Fruit fly (Drosophila melanogaster): ENCODE results near the gene Cox11.

Gene Cox11

DNA sequence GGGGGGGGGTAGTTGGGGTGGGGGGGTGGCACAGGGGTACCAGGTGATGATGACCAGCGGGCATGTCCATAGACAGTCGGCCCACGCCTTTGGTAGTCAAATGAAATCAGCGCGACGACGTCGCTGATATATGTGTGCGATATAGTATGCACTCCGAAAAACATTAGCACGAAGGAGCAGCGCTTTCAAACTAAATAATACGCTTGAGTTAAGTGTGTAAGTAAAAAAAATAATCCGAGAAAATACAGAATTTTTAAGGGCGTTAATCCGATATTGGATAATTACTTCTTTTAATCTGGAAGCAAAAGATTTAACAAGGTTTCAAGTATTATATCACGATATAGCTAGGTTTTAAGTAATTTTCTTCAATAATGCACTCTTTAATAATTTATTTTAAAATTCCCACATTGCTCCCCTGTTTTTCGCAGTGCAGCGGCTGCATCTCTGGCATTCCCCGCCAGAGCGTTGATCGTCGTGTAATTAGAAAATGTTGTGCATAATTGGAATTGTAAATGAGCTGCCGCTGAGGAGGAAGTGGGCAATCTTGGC, 31.9 kb upstream of the Cox11 start (continued):
- TF ChIP-seq prd (optimal IDR thresholded peaks at IDR 0.05) (no peak), prd (GFP tag; IDR thresholded peaks at IDR 0.05) (peak; percentile 21; the same call in 1 of the 3 replicates), shn (GFP tag; optimal IDR thresholded peaks at IDR 0.05) (no peak), CG2678 (tag; optimal IDR thresholded peaks at IDR 0.05) (no peak), dmrt99B (tag; optimal IDR thresholded peaks at IDR 0.05) (peak; percentile 22), CG17829 (tag; optimal IDR thresholded peaks at IDR 0.05) (no peak), Ets65A (GFP tag) (peak; percentile 88), kah (GFP tag; optimal IDR thresholded peaks at IDR 0.05) (no peak), gce (GFP tag; IDR thresholded peaks at IDR 0.05) (no peak), CG18011 (GFP tag; optimal IDR thresholded peaks at IDR 0.05) (no peak), CG31441 (GFP tag; IDR thresholded peaks at IDR 0.05) (peak; percentile 34; the same call in 1 of the 2 replicates), CG2875 (GFP tag; optimal IDR thresholded peaks at IDR 0.05) (no peak), CG2712 (tag; optimal IDR thresholded peaks at IDR 0.05) (peak; percentile 32), Ssrp (tag; optimal IDR thresholded peaks at IDR 0.05) (peak; percentile 7), ems (GFP tag; optimal IDR thresholded peaks at IDR 0.05) (no peak), gfzf (GFP tag; optimal IDR thresholded peaks at IDR 0.05) (no peak)

DNA sequence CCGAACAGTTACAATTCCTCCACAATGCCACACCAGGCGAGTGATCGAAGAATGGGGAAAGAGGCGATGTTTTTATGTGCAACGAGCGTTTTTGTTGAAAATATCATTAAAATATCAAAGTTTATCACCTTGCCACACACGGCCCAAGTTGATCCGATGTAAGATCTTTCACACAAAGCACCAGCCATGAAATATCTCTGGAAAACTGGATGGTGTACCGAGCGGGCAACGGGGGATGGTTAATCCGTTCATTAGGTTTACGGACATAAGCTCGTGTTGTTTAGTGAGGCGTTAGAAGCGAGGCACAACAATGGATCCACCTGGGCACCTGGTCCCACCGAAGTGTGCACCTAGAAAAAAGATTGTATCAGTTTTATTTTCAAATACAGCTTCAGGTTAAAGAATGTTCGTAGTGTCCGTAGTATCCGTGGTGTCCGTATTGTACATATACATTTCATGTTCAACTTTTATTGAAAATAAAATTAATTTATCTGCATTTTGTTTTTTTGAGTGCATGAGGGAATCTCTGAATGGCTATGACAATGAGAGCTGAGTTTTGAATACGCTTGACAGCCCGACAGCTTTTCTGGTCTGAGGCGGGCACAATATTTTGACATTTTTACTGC, 30.2 kb upstream of the Cox11 start:
- TF ChIP-seq HLH54F (GFP tag; optimal IDR thresholded peaks at IDR 0.05) (peak; percentile 19), CG18599 (GFP tag; optimal IDR thresholded peaks at IDR 0.05) (peak; percentile 49), CG2889 (GFP tag; IDR thresholded peaks at IDR 0.05) (no peak), seq (GFP tag; IDR thresholded peaks at IDR 0.05) (peak; percentile 19; the same call in 1 of the 2 replicates), CG14710 (tag; optimal IDR thresholded peaks at IDR 0.05) (peak; percentile 64), bigmax (GFP tag; optimal IDR thresholded peaks at IDR 0.05) (no peak), Six4 (GFP tag; optimal IDR thresholded peaks at IDR 0.05) (peak; percentile 51), eyg (GFP tag; optimal IDR thresholded peaks at IDR 0.05) (no peak), croc (GFP tag; conservative IDR thresholded peaks at IDR 0.05) (peak; percentile 35; the same call in 2 of the 3 replicates), fu2 (GFP tag; optimal IDR thresholded peaks at IDR 0.05) (peak; percentile 2), Ssrp (tag; optimal IDR thresholded peaks at IDR 0.05) (peak; percentile 58), tgo (GFP tag; IDR thresholded peaks at IDR 0.05) (peak; percentile 63; the same call in 2 of the 3 replicates), CG16863 (GFP tag; optimal IDR thresholded peaks at IDR 0.05) (peak; percentile 34), Atf-2 (GFP tag; optimal IDR thresholded peaks at IDR 0.05) (peak; percentile 10), crol (GFP tag; IDR thresholded peaks at IDR 0.05) (no peak), Oaz (GFP tag; IDR thresholded peaks at IDR 0.05) (peak; percentile 34; the same call in 1 of the 2 replicates), CG5245 (GFP tag; optimal IDR thresholded peaks at IDR 0.05) (peak; percentile 52), ci (GFP tag; IDR thresholded peaks at IDR 0.05) (peak; percentile 79), cato (GFP tag; optimal IDR thresholded peaks at IDR 0.05; ENCODE audit: borderline replicate concordance) (no peak), CG31441 (GFP tag; IDR thresholded peaks at IDR 0.05) (peak; percentile 74), CG34224 (GFP tag; IDR thresholded peaks at IDR 0.05; ENCODE audit: partially characterized antibody) (no peak), bsh (GFP tag; optimal IDR thresholded peaks at IDR 0.05) (peak in 1 of 2 experiments; percentile 83), esg (GFP tag; conservative IDR thresholded peaks at IDR 0.05) (peak; percentile 57), CG10209 (GFP tag; optimal IDR thresholded peaks at IDR 0.05) (peak; percentile 43), CG1233 (GFP tag; optimal IDR thresholded peaks at IDR 0.05) (peak; percentile 35), Blimp-1 (GFP tag; optimal IDR thresholded peaks at IDR 0.05) (peak; percentile 76), jigr1 (GFP tag; IDR thresholded peaks at IDR 0.05) (0 out of 3 replicates have a peak, but pooled peaks have one; percentile 40), CG4424 (GFP tag; optimal IDR thresholded peaks at IDR 0.05) (peak; percentile 68), CG32772 (GFP tag; IDR thresholded peaks at IDR 0.05) (peak; percentile 57; the same call in 1 of the 2 replicates), CG17328 (GFP tag; IDR thresholded peaks at IDR 0.05) (peak; percentile 73), Myb (GFP tag; optimal IDR thresholded peaks at IDR 0.05) (peak; percentile 14), Rfx (GFP tag; IDR thresholded peaks at IDR 0.05) (peak; percentile 77), Tbp (GFP tag; optimal IDR thresholded peaks at IDR 0.05) (no peak), prd (optimal IDR thresholded peaks at IDR 0.05) (no peak), prd (GFP tag; IDR thresholded peaks at IDR 0.05) (peak; percentile 66; the same call in 2 of the 3 replicates), Mrtf (GFP tag; IDR thresholded peaks at IDR 0.05) (0 out of 3 replicates have a peak, but pooled peaks have one; percentile 56)

All from whole organism, embryonic.